Worm (Caenorhabditis elegans) whole organism, L1 larva: Measurements from ENCODE around the gene C27F2.10.

Experiments used
- C04F5.9 ChIP-seq: sonication (generic microtip); optimal IDR thresholded peaks from 2 replicates; lab custom pipeline; 2016; ENCODE audit warnings: missing genetic modification characterization, missing compliant biosample characterization
- C16A3.4 ChIP-seq: fragments of 150-350 bp; optimal IDR thresholded peaks from 2 replicates; lab custom pipeline; 2014; ENCODE audit warnings: missing biosample characterization, missing genetic modification characterization
- F16B12.6 ChIP-seq: fragments of 150-350 bp; optimal IDR thresholded peaks from 2 replicates; lab custom pipeline; 2014; ENCODE audit warnings: missing biosample characterization, missing genetic modification characterization
- alr-1 ChIP-seq: fragments of 200-800 bp; sonication (Bioruptor generic); optimal IDR thresholded peaks from 2 replicates; lab custom pipeline; 2018; ENCODE audit warnings: borderline replicate concordance, mild to moderate bottlenecking, missing genetic modification characterization, missing compliant biosample characterization
- aly-2 ChIP-seq: fragments of 150-350 bp; optimal IDR thresholded peaks from 2 replicates; lab custom pipeline; 2014; ENCODE audit warnings: missing biosample characterization, missing genetic modification characterization
- blmp-1 ChIP-seq: fragments of 150-350 bp; optimal IDR thresholded peaks from 2 replicates; lab custom pipeline; 2014; ENCODE audit warnings: missing biosample characterization, missing genetic modification characterization
- ceh-82 ChIP-seq, 3 experiments: fragments of 150-350 bp in 1 of 3; sonication (generic microtip) in 2 of 3; optimal IDR thresholded peaks; 2 replicates each; lab custom pipeline; 2014 to 2017; ENCODE audit warnings: missing biosample characterization in 3 of 3, missing genetic modification characterization in 3 of 3
- ceh-88 ChIP-seq: fragments of 200-800 bp; sonication (Bioruptor generic); IDR thresholded peaks from 2 replicates; pipeline ENCODE4 v1.3.6; 2022; ENCODE audit warnings: missing genetic modification characterization, missing compliant biosample characterization
- ces-1 ChIP-seq: fragments of 150-350 bp; optimal IDR thresholded peaks from 2 replicates; lab custom pipeline; 2014; ENCODE audit warnings: missing biosample characterization, missing genetic modification reagents, missing genetic modification characterization
- dpl-1 ChIP-seq, 3 experiments: fragments of 150-350 bp in 2 of 3; sonication (generic microtip) in 1 of 3; optimal IDR thresholded peaks; 2 replicates each; lab custom pipeline; 2014 to 2017; ENCODE audit warnings: missing biosample characterization in 3 of 3, missing genetic modification characterization in 3 of 3, missing genetic modification reagents in 3 of 3
- dsc-1 ChIP-seq: sonication (generic microtip); optimal IDR thresholded peaks from 2 replicates; lab custom pipeline; 2016; ENCODE audit warnings: mild to moderate bottlenecking, missing genetic modification characterization, missing compliant biosample characterization
- efl-1 ChIP-seq, 4 experiments: fragments of 150-350 bp; optimal IDR thresholded peaks in 3 of 4; peaks in 1 of 4; 1 replicate in 1 of 4; 2 replicates in 3 of 4; lab custom pipeline; 2014; ENCODE audit warnings: missing biosample characterization in 2 of 4, missing genetic modification characterization in 2 of 4, missing genetic modification reagents in 2 of 4
- efl-3 ChIP-seq: fragments of 200-800 bp; sonication (Bioruptor generic); optimal IDR thresholded peaks from 2 replicates; lab custom pipeline; 2018; ENCODE audit warnings: mild to moderate bottlenecking, missing genetic modification characterization, missing compliant biosample characterization
- egl-27 ChIP-seq, 2 experiments: fragments of 150-350 bp in 1 of 2; sonication (generic microtip); optimal IDR thresholded peaks; 3 replicates each; lab custom pipeline; 2017 to 2018; ENCODE audit warnings: missing biosample characterization in 2 of 2, missing genetic modification characterization in 2 of 2, missing genetic modification reagents in 2 of 2
- elt-3 ChIP-seq, 6 experiments: fragments of 150-350 bp in 1 of 6; sonication (generic microtip); optimal IDR thresholded peaks; 2 replicates each; lab custom pipeline; 2017 to 2018; ENCODE audit warnings: missing biosample characterization in 6 of 6, missing genetic modification characterization in 6 of 6, inconsistent platforms in 1 of 6
- grh-1 ChIP-seq: fragments of 200-800 bp; sonication (Bioruptor generic); IDR thresholded peaks from 2 replicates; pipeline ENCODE4 v1.3.6; 2022; ENCODE audit warnings: missing genetic modification reagents, missing genetic modification characterization, missing compliant biosample characterization
- hpl-2 ChIP-seq: fragments of 150-350 bp; optimal IDR thresholded peaks from 2 replicates; lab custom pipeline; 2014; ENCODE audit warnings: missing biosample characterization, missing genetic modification reagents, missing genetic modification characterization
- isw-1 ChIP-seq: fragments of 200-800 bp; sonication (Bioruptor generic); IDR thresholded peaks from 2 replicates; pipeline ENCODE4 v1.3.6; 2022; ENCODE audit warnings: missing genetic modification characterization, missing compliant biosample characterization
- lin-14 ChIP-seq: fragments of 200-800 bp; sonication (Bioruptor generic); optimal IDR thresholded peaks from 2 replicates; lab custom pipeline; 2018; ENCODE audit warnings: mild to moderate bottlenecking, missing genetic modification characterization, moderate library complexity, missing compliant biosample characterization
- lin-35 ChIP-seq, 2 experiments: fragments of 150-350 bp; optimal IDR thresholded peaks; 2 replicates each; lab custom pipeline; 2014; ENCODE audit warnings: missing biosample characterization in 2 of 2, missing genetic modification characterization in 2 of 2, missing genetic modification reagents in 2 of 2
- lir-3 ChIP-seq: sonication (generic microtip); optimal IDR thresholded peaks from 2 replicates; lab custom pipeline; 2016; ENCODE audit warnings: mild to moderate bottlenecking, missing genetic modification characterization, moderate library complexity, missing compliant biosample characterization; ENCODE audit not compliant: poor library complexity
- lsy-2 ChIP-seq, 2 experiments: fragments of 150-350 bp; optimal IDR thresholded peaks; 2 replicates each; lab custom pipeline; 2014; ENCODE audit warnings: missing biosample characterization in 2 of 2, missing genetic modification characterization in 2 of 2
- mab-9 ChIP-seq: fragments of 200-800 bp; sonication (Bioruptor generic); IDR thresholded peaks from 2 replicates; pipeline ENCODE4 v1.3.6; 2022; ENCODE audit warnings: missing genetic modification reagents, missing genetic modification characterization, missing compliant biosample characterization
- mdl-1 ChIP-seq, 2 experiments: fragments of 150-350 bp; optimal IDR thresholded peaks; 2 replicates each; lab custom pipeline; 2014 to 2017; ENCODE audit warnings: missing biosample characterization in 2 of 2, missing genetic modification characterization in 2 of 2, inconsistent platforms in 1 of 2
- mep-1 ChIP-seq: fragments of 150-350 bp; optimal IDR thresholded peaks from 2 replicates; lab custom pipeline; 2014; ENCODE audit warnings: missing biosample characterization, missing genetic modification characterization
- nhr-11 ChIP-seq: fragments of 150-350 bp; optimal IDR thresholded peaks from 2 replicates; lab custom pipeline; 2014; ENCODE audit warnings: missing biosample characterization, missing genetic modification characterization
- nhr-20 ChIP-seq: sonication (generic microtip); optimal IDR thresholded peaks from 2 replicates; lab custom pipeline; 2016; ENCODE audit warnings: mild to moderate bottlenecking, missing genetic modification characterization, missing compliant biosample characterization
- nhr-237 ChIP-seq: fragments of 150-350 bp; optimal IDR thresholded peaks from 2 replicates; lab custom pipeline; 2014; ENCODE audit warnings: missing biosample characterization, missing genetic modification characterization
- nhr-76 ChIP-seq: sonication (generic microtip); optimal IDR thresholded peaks from 2 replicates; lab custom pipeline; 2017; ENCODE audit warnings: missing biosample characterization, missing genetic modification characterization
- nhr-85 ChIP-seq: sonication (generic microtip); peaks from one replicate; lab custom pipeline; 2016; ENCODE audit warnings: missing genetic modification characterization, inconsistent platforms, missing compliant biosample characterization
- rnt-1 ChIP-seq: sonication (generic microtip); optimal IDR thresholded peaks from 2 replicates; lab custom pipeline; 2016; ENCODE audit warnings: mild to moderate bottlenecking, missing genetic modification characterization, moderate library complexity, missing compliant biosample characterization
- snpc-4 ChIP-seq: fragments of 150-350 bp; optimal IDR thresholded peaks from 2 replicates; lab custom pipeline; 2014; ENCODE audit warnings: missing biosample characterization, missing genetic modification characterization
- snu-23 ChIP-seq: sonication (generic microtip); optimal IDR thresholded peaks from 2 replicates; lab custom pipeline; 2016; ENCODE audit warnings: missing genetic modification characterization, missing compliant biosample characterization
- sox-4 ChIP-seq: sonication (generic microtip); optimal IDR thresholded peaks from 2 replicates; lab custom pipeline; 2016; ENCODE audit warnings: missing genetic modification characterization, missing compliant biosample characterization
- unc-62 ChIP-seq: fragments of 150-350 bp; optimal IDR thresholded peaks from 2 replicates; lab custom pipeline; 2014; ENCODE audit warnings: missing biosample characterization, missing genetic modification reagents, missing genetic modification characterization
- xbp-1 ChIP-seq: sonication (generic microtip); optimal IDR thresholded peaks from 2 replicates; lab custom pipeline; 2016; ENCODE audit warnings: missing genetic modification characterization, missing compliant biosample characterization
- zag-1 ChIP-seq: fragments of 150-350 bp; optimal IDR thresholded peaks from 2 replicates; lab custom pipeline; 2014; ENCODE audit warnings: missing biosample characterization, missing genetic modification characterization
- zip-4 ChIP-seq: fragments of 200-800 bp; sonication (Bioruptor generic); optimal IDR thresholded peaks from 2 replicates; lab custom pipeline; 2018; ENCODE audit warnings: mild to moderate bottlenecking, missing genetic modification characterization, moderate library complexity, missing compliant biosample characterization

C27F2.10 gene

DNA sequence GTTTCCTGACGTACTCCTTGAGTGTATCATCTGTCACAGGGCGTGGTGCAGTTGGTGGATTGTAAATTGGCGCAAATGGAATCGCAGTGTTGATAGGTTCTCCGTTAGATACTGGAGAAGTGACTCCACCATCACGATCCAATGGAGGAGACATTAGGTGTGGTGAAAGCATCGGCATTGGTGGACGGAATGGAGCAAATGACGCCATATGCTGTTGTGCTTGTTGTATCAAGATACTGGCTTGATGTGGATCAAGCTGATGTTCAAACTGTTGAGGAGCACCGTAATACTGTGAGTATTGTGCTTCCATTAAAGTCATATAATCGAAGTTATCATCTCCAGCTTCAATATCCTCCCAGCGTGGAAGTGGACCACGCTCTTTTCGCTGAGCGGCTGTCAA lies 25.8 kb upstream of the C27F2.10 start:
- TF ChIP-seq efl-1 (optimal IDR thresholded peaks at IDR 0.05; lab: Kevin White, UChicago) (no peak), efl-1 (GFP tag; optimal IDR thresholded peaks at IDR 0.05 in 1 of 2; lab: Kevin White, UChicago) (peak in 1 of 2 experiments; percentile 70), alr-1 (tag; lab: Kevin White, UChicago) (peak; percentile 81), nhr-76 (no peak)
- TF ChIP-seq, all 84 proteins: peak for 2

DNA sequence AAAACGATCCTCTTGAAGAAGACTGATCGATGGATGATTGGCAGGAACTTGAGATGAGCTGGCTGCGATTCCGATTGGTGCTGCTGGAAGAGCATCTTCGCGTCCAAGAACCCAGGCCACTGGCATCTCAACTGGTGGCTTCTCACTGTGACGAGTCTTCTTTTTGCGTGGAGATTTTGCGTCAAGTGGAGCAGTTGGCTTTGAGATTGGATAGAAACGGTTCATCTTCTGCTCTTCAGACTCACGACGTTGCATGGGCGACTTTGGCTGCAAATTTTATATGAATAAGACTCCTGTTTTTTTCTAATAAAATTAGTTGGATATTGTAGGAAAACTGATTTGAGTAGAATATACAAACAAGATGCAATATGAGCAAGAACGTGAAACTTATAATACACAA lies 24.0 kb upstream of the C27F2.10 start:
- TF ChIP-seq isw-1 (GFP tag; lab: Robert Waterston, UW) (no peak), efl-3 (no peak), zip-4 (no peak), blmp-1 (tag; lab: Kevin White, UChicago) (no peak)

DNA sequence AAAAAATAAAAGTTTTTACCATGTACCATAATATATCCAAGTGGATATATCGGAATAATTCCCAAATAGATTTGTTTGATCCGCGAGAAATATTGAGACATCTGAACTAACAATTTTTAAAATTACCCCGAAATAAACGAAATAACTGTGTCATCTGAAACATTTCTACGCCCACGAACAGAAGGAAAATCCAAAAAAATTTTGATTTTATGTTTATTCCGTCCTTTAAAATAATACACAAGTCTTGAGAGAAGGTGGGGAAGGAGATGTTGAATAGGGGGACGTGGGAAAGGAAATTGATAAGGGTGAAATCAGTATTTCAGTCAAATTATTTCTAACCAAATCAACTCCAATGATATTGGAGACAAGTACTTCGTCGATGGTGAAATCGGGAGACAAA lies 22.0 kb upstream of the C27F2.10 start, which contains the start of gene R144.11:
TSS of gene R144.11 (minus strand) at position 101 of the 400 bp plus-strand sequence.
- TF ChIP-seq C16A3.4 (no peak), nhr-85 (tag; lab: Kevin White, UChicago) (peak; percentile 31), aly-2 (tag; lab: Kevin White, UChicago) (peak; percentile 79), efl-1 (optimal IDR thresholded peaks at IDR 0.05; lab: Kevin White, UChicago) (no peak), efl-1 (GFP tag; optimal IDR thresholded peaks at IDR 0.05 in 1 of 2; lab: Kevin White, UChicago) (peak in 1 of 2 experiments; percentile 30)

DNA sequence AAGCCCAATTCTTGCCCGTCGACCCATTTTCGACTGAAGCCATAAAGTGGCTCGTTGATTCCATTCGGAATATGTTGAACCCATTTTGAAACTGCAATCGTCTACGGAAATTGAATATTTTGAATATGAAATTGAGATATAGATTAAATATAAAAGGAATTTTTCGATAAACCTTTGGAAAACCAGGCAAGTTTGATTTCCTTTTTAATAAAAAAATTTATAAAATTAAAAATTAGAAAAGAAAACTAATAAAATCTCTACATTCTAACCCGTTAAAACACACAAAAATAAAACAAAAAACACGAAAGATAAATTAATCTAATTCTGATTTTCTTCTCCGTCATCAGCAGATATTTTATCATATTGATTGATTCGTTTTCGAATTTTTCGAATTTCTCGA lies 20.2 kb upstream of the C27F2.10 start, which contains the start of gene R144.12:
TSS of gene R144.12 (minus strand) at position 101 of the 400 bp plus-strand sequence.
- TF ChIP-seq mab-9 (no peak), ceh-82 (tag; optimal IDR thresholded peaks at IDR 0.05; lab: Kevin White, UChicago) (no peak), unc-62 (no peak), snpc-4 (tag; lab: Kevin White, UChicago) (no peak), sox-4 (no peak), mdl-1 (tag; optimal IDR thresholded peaks at IDR 0.05; lab: Kevin White, UChicago) (no peak), isw-1 (GFP tag; lab: Robert Waterston, UW) (no peak), snu-23 (GFP tag; lab: Kevin White, UChicago) (no peak), C04F5.9 (tag; lab: Kevin White, UChicago) (no peak), efl-3 (no peak)

DNA sequence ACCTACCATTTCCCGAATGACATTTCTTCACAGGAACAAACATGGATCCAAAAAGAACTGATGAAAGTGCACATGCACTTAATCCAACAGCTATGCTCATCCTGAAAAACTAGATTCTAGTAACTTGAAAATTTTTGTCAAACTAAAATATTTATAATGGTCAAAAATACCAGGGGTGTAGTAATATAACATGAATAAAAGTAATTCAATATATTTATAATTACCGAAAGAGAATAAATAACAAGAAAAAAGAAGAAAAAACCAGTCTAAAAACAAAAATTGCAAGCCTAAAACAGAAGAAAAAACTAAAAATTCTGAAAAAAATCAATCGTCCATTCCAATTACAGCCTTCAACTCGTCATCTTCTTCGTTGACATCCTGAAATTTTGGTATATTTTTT lies 17.9 kb upstream of the C27F2.10 start, which contains the start of gene R144.6:
TSS of gene R144.6 (minus strand) at position 101 of the 400 bp plus-strand sequence.
- no peak for TF ChIP-seq elt-3 (tag; optimal IDR thresholded peaks at IDR 0.05; lab: Kevin White, UChicago)
- TF ChIP-seq efl-1 (optimal IDR thresholded peaks at IDR 0.05; lab: Kevin White, UChicago), result no peak
- TF ChIP-seq efl-1 (GFP tag; optimal IDR thresholded peaks at IDR 0.05 in 1 of 2; lab: Kevin White, UChicago), result peak in 1 of 2 experiments; percentile 9
- TF ChIP-seq, all 84 proteins: peak for 1

- TF ChIP-seq egl-27 (tag; optimal IDR thresholded peaks at IDR 0.05; lab: Kevin White, UChicago), result no peak
- TF ChIP-seq F16B12.6 (tag; lab: Kevin White, UChicago), result no peak
- no peak for TF ChIP-seq dsc-1 (tag; lab: Kevin White, UChicago)
- no peak for TF ChIP-seq lin-14 (GFP tag; lab: Kevin White, UChicago)
- no peak for TF ChIP-seq mdl-1 (tag; optimal IDR thresholded peaks at IDR 0.05; lab: Kevin White, UChicago)
- no peak for TF ChIP-seq lin-35 (GFP tag; optimal IDR thresholded peaks at IDR 0.05; lab: Kevin White, UChicago)
- TF ChIP-seq, all 84 proteins: peak for 0
Observed at ce11 chrIII:5002231-5002630, 15.5 kb upstream of the C27F2.10 start, which contains the start of gene R144.10. TSS of gene R144.10 (minus strand) at chrIII:5002331.

DNA sequence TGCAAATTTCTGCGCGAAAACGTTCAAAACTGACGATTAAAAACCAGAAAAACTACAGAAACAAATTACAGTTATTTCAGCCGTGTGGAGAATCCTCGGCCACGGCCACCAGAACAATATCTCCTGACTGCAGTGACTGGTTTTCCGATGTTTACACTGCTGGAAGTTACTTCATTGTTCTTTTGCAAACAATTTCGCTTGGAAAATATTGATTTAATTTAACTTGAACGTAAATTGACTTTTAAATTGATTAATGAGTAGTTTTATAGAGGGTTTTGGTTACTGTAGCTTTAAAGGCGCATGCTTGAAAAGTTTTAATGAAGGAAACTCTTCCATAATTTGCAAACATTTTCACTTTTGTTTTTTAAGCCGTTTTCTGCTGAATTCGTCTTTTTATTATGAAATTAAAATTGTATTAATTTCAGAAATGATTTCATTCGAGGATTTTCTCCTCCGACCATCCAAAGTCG lies 12.3 kb upstream of the C27F2.10 start, which contains the start of gene smcr-8:
TSS of gene smcr-8 (plus strand) at position 420 of the 470 bp plus-strand sequence.
- no peak for TF ChIP-seq efl-3
- TF ChIP-seq grh-1 (GFP tag; lab: Robert Waterston, UW), result no peak
- TF ChIP-seq dsc-1 (tag; lab: Kevin White, UChicago), result no peak
- peak in 1 of 3 experiments; percentile 14 for TF ChIP-seq dpl-1 (GFP tag; optimal IDR thresholded peaks at IDR 0.05; lab: Kevin White, UChicago)
- no peak for TF ChIP-seq F16B12.6 (tag; lab: Kevin White, UChicago)
- no peak for TF ChIP-seq ceh-88 (GFP tag; lab: Robert Waterston, UW)
- no peak for TF ChIP-seq mep-1 (tag; lab: Kevin White, UChicago)
- TF ChIP-seq rnt-1, result peak; percentile 27
- TF ChIP-seq lin-35 (GFP tag; optimal IDR thresholded peaks at IDR 0.05; lab: Kevin White, UChicago), result peak in 1 of 2 experiments; percentile 2
- TF ChIP-seq xbp-1 (tag; lab: Kevin White, UChicago), result no peak
- no peak for TF ChIP-seq hpl-2 (GFP tag; lab: Kevin White, UChicago)
- TF ChIP-seq nhr-237, result no peak
- TF ChIP-seq ces-1 (GFP tag; lab: Kevin White, UChicago), result no peak
- TF ChIP-seq unc-62, result no peak
- no peak for TF ChIP-seq lir-3 (tag; lab: Kevin White, UChicago)
- TF ChIP-seq snu-23 (GFP tag; lab: Kevin White, UChicago), result no peak
- no peak for TF ChIP-seq nhr-11 (tag; lab: Kevin White, UChicago)
- TF ChIP-seq lsy-2 (tag; optimal IDR thresholded peaks at IDR 0.05; lab: Kevin White, UChicago), result peak in 1 of 2 experiments; percentile 28
- TF ChIP-seq zag-1 (tag; lab: Kevin White, UChicago), result no peak
- no peak for TF ChIP-seq C04F5.9 (tag; lab: Kevin White, UChicago)
- TF ChIP-seq nhr-20 (tag; lab: Kevin White, UChicago), result no peak
